Worm (Caenorhabditis elegans) whole organism, late embryonic: ENCODE measurements around the gene Y17G9B.4.
A peak's percentile ranks its signal among the peaks of the same experiment; 100 is the strongest.

Experiments
- C38D4.7 ChIP-seq: fragments of 200-800 bp; sonication (Bioruptor generic); optimal IDR thresholded peaks from 2 replicates; lab custom pipeline; 2018; ENCODE audit warnings: mild to moderate bottlenecking, missing genetic modification characterization, moderate library complexity, missing compliant biosample characterization
- F13H6.1 ChIP-seq: sonication (generic microtip); optimal IDR thresholded peaks from 2 replicates; lab custom pipeline; 2016; ENCODE audit warnings: missing genetic modification characterization, missing compliant biosample characterization
- ama-1 ChIP-seq: fragments of 150-350 bp; optimal IDR thresholded peaks from 2 replicates; lab custom pipeline; 2014
- ceh-14 ChIP-seq: sonication (generic microtip); optimal IDR thresholded peaks from 2 replicates; lab custom pipeline; 2016; ENCODE audit warnings: missing genotype, missing genetic modification characterization, missing compliant biosample characterization
- ceh-19 ChIP-seq: fragments of 200-800 bp; sonication (Bioruptor generic); optimal IDR thresholded peaks from 2 replicates; lab custom pipeline; 2018; ENCODE audit warnings: mild to moderate bottlenecking, missing genetic modification characterization, missing compliant biosample characterization
- ceh-48 ChIP-seq: sonication (generic microtip); optimal IDR thresholded peaks from 2 replicates; lab custom pipeline; 2016; ENCODE audit warnings: missing genetic modification characterization, inconsistent platforms, missing compliant biosample characterization
- fax-1 ChIP-seq: sonication (generic microtip); optimal IDR thresholded peaks from 2 replicates; lab custom pipeline; 2016; ENCODE audit warnings: missing genotype, missing genetic modification characterization, missing compliant biosample characterization
- hlh-13 ChIP-seq: fragments of 200-800 bp; sonication (Bioruptor generic); optimal IDR thresholded peaks from 2 replicates; lab custom pipeline; 2018; ENCODE audit warnings: mild to moderate bottlenecking, missing genetic modification characterization, missing compliant biosample characterization
- nfya-1 ChIP-seq: sonication (generic microtip); optimal IDR thresholded peaks from 2 replicates; lab custom pipeline; 2017; ENCODE audit warnings: missing genetic modification characterization, mild to moderate bottlenecking, missing compliant biosample characterization, antibody characterized with exemption, moderate library complexity
- pha-4 ChIP-seq: fragments of 150-350 bp; optimal IDR thresholded peaks from 2 replicates; lab custom pipeline; 2018; ENCODE audit warnings: missing biosample characterization, missing genetic modification reagents, missing genetic modification characterization

DNA sequence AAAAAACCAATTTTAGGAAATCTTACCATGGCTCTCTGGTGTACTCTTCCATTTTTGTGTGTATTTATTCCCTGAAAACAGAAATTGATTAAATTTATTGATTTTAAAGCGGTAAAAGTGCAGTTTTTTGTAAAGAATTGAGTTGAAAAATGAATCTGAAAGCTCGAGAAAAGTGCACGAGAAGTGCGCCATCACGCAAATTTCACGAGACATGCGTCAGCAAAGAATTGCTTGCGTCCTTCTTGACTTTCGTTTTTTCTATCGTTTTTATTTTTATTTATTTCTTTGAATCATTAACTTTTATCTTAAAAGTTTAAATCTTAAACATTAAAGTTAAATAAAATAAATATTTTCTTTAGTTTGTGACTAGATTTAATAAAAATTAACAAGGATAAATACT, 6.5 kb upstream of the Y17G9B.4 start, which contains the start of gene timm-17B.1:
- no peak for TF ChIP-seq ceh-19 (GFP tag; lab: Kevin White, UChicago)
- TF ChIP-seq ama-1 (lab: Kevin White, UChicago): no peak
- peak; percentile 35 for TF ChIP-seq nfya-1 (tag; lab: Kevin White, UChicago)
- TF ChIP-seq fax-1 (tag; lab: Kevin White, UChicago): no peak
- no peak for TF ChIP-seq hlh-13 (GFP tag; lab: Kevin White, UChicago)
- no peak for TF ChIP-seq ceh-14 (tag; lab: Kevin White, UChicago)
- no peak for TF ChIP-seq ceh-48 (tag; lab: Kevin White, UChicago)
- TF ChIP-seq pha-4: no peak
- no peak for TF ChIP-seq F13H6.1 (tag; lab: Kevin White, UChicago)
- TF ChIP-seq C38D4.7 (GFP tag; lab: Kevin White, UChicago): no peak
